Worm (Caenorhabditis elegans): ENCODE measurements around the gene cest-35.2.

DNA sequence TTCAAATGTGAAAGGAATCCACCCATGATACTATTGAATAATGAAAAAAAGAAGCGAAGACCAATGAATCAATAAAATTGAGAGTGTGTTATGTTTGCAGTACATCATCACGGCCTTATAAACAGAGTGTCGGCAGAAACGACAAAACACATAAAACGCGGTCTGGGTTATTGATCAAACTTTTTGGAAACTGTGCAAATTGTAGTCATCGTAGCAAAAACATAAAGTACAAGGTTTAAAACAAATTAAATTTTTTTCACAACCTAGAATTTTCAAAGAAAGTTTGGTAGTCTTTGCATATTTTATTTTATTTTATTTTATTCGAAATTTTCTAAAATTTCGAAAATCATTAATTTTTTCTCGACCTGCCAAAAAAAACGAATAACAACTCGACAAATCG is 6.0 kb upstream of the cest-35.2 start, which contains the start of gene cest-35.1:
- TF ChIP-seq ZK546.5 (tag; optimal IDR thresholded peaks at IDR 0.05) (no peak), zfp-3 (GFP tag; conservative IDR thresholded peaks at IDR 0.05) (no peak), ztf-11 (tag; optimal IDR thresholded peaks at IDR 0.05) (no peak), unc-39 (tag; optimal IDR thresholded peaks at IDR 0.05) (no peak), madf-5 (GFP tag; IDR thresholded peaks at IDR 0.05) (no peak), lin-39 (tag; optimal IDR thresholded peaks at IDR 0.05) (no peak), nhr-10 (tag; optimal IDR thresholded peaks at IDR 0.05) (no peak), nhr-11 (tag; optimal IDR thresholded peaks at IDR 0.05) (no peak), lir-3 (tag; optimal IDR thresholded peaks at IDR 0.05) (no peak), gei-8 (GFP tag; optimal IDR thresholded peaks at IDR 0.05) (no peak), dmd-6 (GFP tag; IDR thresholded peaks at IDR 0.05) (no peak)
